Worm (Caenorhabditis elegans) whole organism, L1 larva: Measurements from ENCODE around the gene pals-19.
"Not testable (repeated sequence)": the region's sequence is repeated elsewhere in the genome, so short reads cannot be mapped to it uniquely, and the experiment has no call there.

ENCODE experiments used
- ces-1 ChIP-seq: fragments of 150-350 bp; optimal IDR thresholded peaks from 2 replicates; lab custom pipeline; 2014; ENCODE audit warnings: missing biosample characterization, missing genetic modification reagents, missing genetic modification characterization
- mdl-1 ChIP-seq, 2 experiments: fragments of 150-350 bp; optimal IDR thresholded peaks; 2 replicates each; lab custom pipeline; 2014 to 2017; ENCODE audit warnings: missing biosample characterization in 2 of 2, missing genetic modification characterization in 2 of 2, inconsistent platforms in 1 of 2
- nhr-76 ChIP-seq: sonication (generic microtip); optimal IDR thresholded peaks from 2 replicates; lab custom pipeline; 2017; ENCODE audit warnings: missing biosample characterization, missing genetic modification characterization
- snpc-4 ChIP-seq: fragments of 150-350 bp; optimal IDR thresholded peaks from 2 replicates; lab custom pipeline; 2014; ENCODE audit warnings: missing biosample characterization, missing genetic modification characterization
- unc-62 ChIP-seq: fragments of 150-350 bp; optimal IDR thresholded peaks from 2 replicates; lab custom pipeline; 2014; ENCODE audit warnings: missing biosample characterization, missing genetic modification reagents, missing genetic modification characterization
- vab-15 ChIP-seq: sonication (generic microtip); optimal IDR thresholded peaks from 2 replicates; lab custom pipeline; 2017; ENCODE audit warnings: missing genotype, mild to moderate bottlenecking, missing genetic modification characterization, missing compliant biosample characterization
- zag-1 ChIP-seq: fragments of 150-350 bp; optimal IDR thresholded peaks from 2 replicates; lab custom pipeline; 2014; ENCODE audit warnings: missing biosample characterization, missing genetic modification characterization

DNA sequence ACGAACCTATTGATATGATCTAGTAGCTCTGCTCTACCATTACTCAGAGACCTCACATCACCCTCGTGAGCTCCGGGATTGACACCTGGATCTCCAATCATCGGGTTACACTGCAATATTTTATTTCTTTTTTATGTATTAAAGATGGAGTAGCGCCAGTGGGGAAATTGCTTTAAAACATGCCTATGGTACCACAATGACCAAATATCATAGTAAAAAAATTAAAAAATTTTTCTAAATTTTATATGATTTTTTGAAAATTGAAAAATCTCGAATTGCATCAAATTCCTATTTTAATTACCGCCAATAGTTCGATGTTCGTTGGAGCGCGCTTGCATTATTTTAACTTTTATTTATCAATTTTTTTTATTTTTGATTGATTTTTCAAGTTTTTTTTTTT, 23.8 kb upstream of the pals-19 start, which contains the start of gene pals-40:
- not testable (repeated sequence) for TF ChIP-seq vab-15 (tag; lab: Kevin White, UChicago); ces-1; zag-1 (tag; lab: Kevin White, UChicago); mdl-1 (tag; optimal IDR thresholded peaks at IDR 0.05; lab: Kevin White, UChicago); nhr-76 (tag; lab: Kevin White, UChicago); snpc-4 (tag; lab: Kevin White, UChicago); unc-62 (GFP tag; lab: Kevin White, UChicago)
